Worm (Caenorhabditis elegans): Measurements from ENCODE around the gene prx-10.

prx-10 gene

ce11 chrIII:5287877-5288276 lies 51.7 kb downstream of the prx-10 start, which contains the start of gene T15B12.1:
Gene T15B12.1, plus strand, starts transcription at chrIII:5288177.
- TF ChIP-seq C34F6.9 (tag; optimal IDR thresholded peaks at IDR 0.05) = no peak
- no peak for TF ChIP-seq elt-3 (tag; optimal IDR thresholded peaks at IDR 0.05)
- TF ChIP-seq sma-3 (GFP tag; optimal IDR thresholded peaks at IDR 0.05) = no peak
- TF ChIP-seq nhr-21 (tag; optimal IDR thresholded peaks at IDR 0.05) = no peak
- TF ChIP-seq Y55F3AM.14 (GFP tag; optimal IDR thresholded peaks at IDR 0.05) = no peak
- no peak for TF ChIP-seq ZK546.5 (tag; optimal IDR thresholded peaks at IDR 0.05)
- TF ChIP-seq zag-1 (tag; optimal IDR thresholded peaks at IDR 0.05) = no peak
